Worm (Caenorhabditis elegans) whole organism, L1 larva: Measurements from ENCODE around the gene ced-8.

Experiments used
- dpl-1 ChIP-seq, 3 experiments: fragments of 150-350 bp in 2 of 3; sonication (generic microtip) in 1 of 3; optimal IDR thresholded peaks; 2 replicates each; lab custom pipeline; 2014 to 2017; ENCODE audit warnings: missing biosample characterization in 3 of 3, missing genetic modification characterization in 3 of 3, missing genetic modification reagents in 3 of 3
- elt-3 ChIP-seq, 6 experiments: fragments of 150-350 bp in 1 of 6; sonication (generic microtip); optimal IDR thresholded peaks; 2 replicates each; lab custom pipeline; 2017 to 2018; ENCODE audit warnings: missing biosample characterization in 6 of 6, missing genetic modification characterization in 6 of 6, inconsistent platforms in 1 of 6
- lin-15B ChIP-seq: fragments of 150-350 bp; sonication (generic microtip); optimal IDR thresholded peaks from 3 replicates; lab custom pipeline; 2014; ENCODE audit warnings: missing biosample characterization, missing genetic modification characterization

- TF ChIP-seq elt-3 (tag; optimal IDR thresholded peaks at IDR 0.05; lab: Kevin White, UChicago) (no peak), dpl-1 (GFP tag; optimal IDR thresholded peaks at IDR 0.05; lab: Kevin White, UChicago) (no peak), lin-15B (tag; lab: Kevin White, UChicago) (no peak)
Measured at ce11 chrX:8392539-8392996, 24.2 kb downstream of the ced-8 start, which contains the start of gene wrk-1.
